Worm (Caenorhabditis elegans) whole organism, late embryonic: ENCODE measurements around the gene F30H5.5.

Source experiments
- mec-3 ChIP-seq: sonication (generic microtip); optimal IDR thresholded peaks from 2 replicates; lab custom pipeline; 2016; ENCODE audit warnings: borderline replicate concordance, missing genetic modification characterization, missing compliant biosample characterization
- unc-86 ChIP-seq: sonication (generic microtip); optimal IDR thresholded peaks from 2 replicates; lab custom pipeline; 2016; ENCODE audit warnings: missing genetic modification characterization, missing compliant biosample characterization

DNA sequence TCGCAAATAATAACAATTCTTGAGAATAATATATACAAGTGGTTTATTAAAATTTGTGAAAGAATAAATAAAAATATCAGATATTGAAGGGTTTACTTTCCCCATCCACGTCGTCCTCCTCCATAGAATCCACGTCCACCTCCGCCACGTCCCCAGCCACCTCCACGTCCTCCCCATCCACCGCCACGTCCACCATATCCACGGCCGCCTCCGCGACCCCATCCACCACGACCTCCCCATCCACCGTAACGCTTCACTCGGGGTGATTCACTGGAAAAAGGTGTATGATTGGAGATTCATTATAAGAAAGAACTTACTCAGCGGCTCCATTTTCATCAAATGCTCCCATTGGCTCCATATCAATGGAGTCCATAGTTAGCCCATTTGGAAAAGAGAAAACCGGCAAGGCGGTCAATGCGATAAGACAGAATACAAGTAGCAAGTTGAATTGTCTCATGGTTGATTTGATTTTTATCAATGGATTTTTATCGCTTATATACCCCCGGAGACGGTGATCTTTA, 2.4 kb upstream of the F30H5.5 start, which contains the start of gene nlp-32:
- TF ChIP-seq unc-86 (no peak), mec-3 (tag; lab: Kevin White, UChicago) (no peak)
